Worm (Caenorhabditis elegans) whole organism, midembryonic: ENCODE data around the gene srh-149.

Source experiments
- T22C8.4 ChIP-seq: fragments of 200-800 bp; sonication (Bioruptor generic); IDR thresholded peaks from 2 replicates; pipeline ENCODE4 v1.3.6; 2022; ENCODE audit warnings: missing genetic modification characterization, missing compliant biosample characterization
- cog-1 ChIP-seq: sonication (generic microtip); optimal IDR thresholded peaks from 2 replicates; lab custom pipeline; 2016; ENCODE audit warnings: missing genetic modification characterization, missing compliant biosample characterization
- flt-1 ChIP-seq: fragments of 200-800 bp; sonication (Bioruptor generic); IDR thresholded peaks from 2 replicates; pipeline ENCODE4 v1.3.6; 2022; ENCODE audit warnings: missing genetic modification characterization, missing compliant biosample characterization
- klf-2 ChIP-seq: fragments of 200-800 bp; sonication (Bioruptor generic); conservative IDR thresholded peaks from 2 replicates; pipeline ENCODE4 v1.3.6; 2022; ENCODE audit warnings: missing genetic modification reagents, missing genetic modification characterization, missing compliant biosample characterization
- med-1 ChIP-seq: sonication (generic microtip); optimal IDR thresholded peaks from 2 replicates; lab custom pipeline; 2017; ENCODE audit warnings: missing genetic modification characterization, mild to moderate bottlenecking, missing compliant biosample characterization, antibody characterized with exemption, missing genetic modification reagents; ENCODE audit not compliant: insufficient read depth
- ref-1 ChIP-seq: fragments of 200-800 bp; sonication (Bioruptor generic); conservative IDR thresholded peaks from 2 replicates; pipeline ENCODE4 v1.3.6; 2022; ENCODE audit warnings: missing genetic modification reagents, missing genetic modification characterization, missing compliant biosample characterization
- tab-1 ChIP-seq: fragments of 200-800 bp; sonication (Bioruptor generic); IDR thresholded peaks from 2 replicates; pipeline ENCODE4 v1.3.6; 2022; ENCODE audit warnings: missing genetic modification characterization, missing compliant biosample characterization
- ztf-23 ChIP-seq: fragments of 200-800 bp; sonication (Bioruptor generic); IDR thresholded peaks from 2 replicates; pipeline ENCODE4 v1.3.6; 2022; ENCODE audit warnings: missing genetic modification reagents, missing genetic modification characterization, missing compliant biosample characterization
- ztf-29 ChIP-seq: fragments of 200-800 bp; sonication (Bioruptor generic); IDR thresholded peaks from 2 replicates; pipeline ENCODE4 v1.3.6; 2022; ENCODE audit warnings: missing genetic modification reagents, missing genetic modification characterization, missing compliant biosample characterization

ce11 chrV:15833622-15834021, 7.4 kb downstream of the srh-149 start, which contains the start of gene srbc-54:
- TF ChIP-seq ref-1 (GFP tag; lab: Robert Waterston, UW): no peak
- no peak for TF ChIP-seq T22C8.4
- TF ChIP-seq flt-1 (GFP tag; lab: Robert Waterston, UW): no peak
- no peak for TF ChIP-seq klf-2
- no peak for TF ChIP-seq med-1 (GFP tag; lab: Kevin White, UChicago)
- TF ChIP-seq ztf-23 (GFP tag; lab: Robert Waterston, UW): no peak
- TF ChIP-seq cog-1 (tag; lab: Kevin White, UChicago): no peak
- no peak for TF ChIP-seq ztf-29 (GFP tag; lab: Robert Waterston, UW)
- no peak for TF ChIP-seq tab-1 (GFP tag; lab: Robert Waterston, UW)
